Worm (Caenorhabditis elegans) whole organism, L4 larva: ENCODE data around the gene W05H7.1.

Experiments
- D1046.2 ChIP-seq: fragments of 200-800 bp; sonication (Bioruptor generic); IDR thresholded peaks from 2 replicates; pipeline ENCODE4 v1.3.6; 2022; ENCODE audit warnings: missing genetic modification characterization, missing compliant biosample characterization
- F10B5.3 ChIP-seq: sonication (generic microtip); optimal IDR thresholded peaks from 2 replicates; lab custom pipeline; 2016; ENCODE audit warnings: mild to moderate bottlenecking, missing genetic modification characterization, missing compliant biosample characterization
- F44E2.7 ChIP-seq: fragments of 200-800 bp; sonication (Bioruptor generic); IDR thresholded peaks from 2 replicates; pipeline ENCODE4 v2.1.2; 2022; ENCODE audit warnings: missing genetic modification characterization, missing compliant biosample characterization
- F49E8.2 ChIP-seq: sonication (generic microtip); optimal IDR thresholded peaks from 2 replicates; lab custom pipeline; 2016; ENCODE audit warnings: missing compliant biosample characterization, mild to moderate bottlenecking, missing genetic modification characterization, borderline replicate concordance
- T20F7.1 ChIP-seq: fragments of 200-800 bp; sonication (Bioruptor generic); optimal IDR thresholded peaks from 2 replicates; lab custom pipeline; 2018; ENCODE audit warnings: mild to moderate bottlenecking, missing genetic modification characterization, missing compliant biosample characterization
- Y48G9A.11 ChIP-seq: fragments of 200-800 bp; sonication (Bioruptor generic); IDR thresholded peaks from 2 replicates; pipeline ENCODE4 v1.3.6; 2022; ENCODE audit warnings: missing genetic modification reagents, missing genetic modification characterization, missing compliant biosample characterization
- Y5F2A.4 ChIP-seq: fragments of 200-800 bp; sonication (Bioruptor generic); optimal IDR thresholded peaks from 2 replicates; lab custom pipeline; 2018; ENCODE audit warnings: mild to moderate bottlenecking, missing genetic modification characterization, missing compliant biosample characterization
- Y75B8A.6 ChIP-seq: fragments of 200-800 bp; sonication (Bioruptor generic); IDR thresholded peaks from 2 replicates; pipeline ENCODE4 v1.3.6; 2022; ENCODE audit warnings: missing genetic modification reagents, missing genetic modification characterization, missing compliant biosample characterization
- ceh-28 ChIP-seq: fragments of 150-350 bp; optimal IDR thresholded peaks from 2 replicates; lab custom pipeline; 2014; ENCODE audit warnings: missing biosample characterization, missing genetic modification reagents, missing genetic modification characterization
- ceh-62 ChIP-seq: sonication (generic microtip); optimal IDR thresholded peaks from 2 replicates; lab custom pipeline; 2017; ENCODE audit warnings: missing biosample characterization, missing genetic modification characterization
- ceh-82 ChIP-seq: sonication (generic microtip); optimal IDR thresholded peaks from 2 replicates; lab custom pipeline; 2017; ENCODE audit warnings: missing biosample characterization, missing genetic modification characterization
- daf-16 ChIP-seq, 3 experiments: sonication (generic microtip); optimal IDR thresholded peaks; 2 replicates each; lab custom pipeline; 2016 to 2017; ENCODE audit warnings: missing genetic modification characterization in 3 of 3, missing genetic modification reagents in 3 of 3, mild to moderate bottlenecking in 2 of 3, missing compliant biosample characterization in 2 of 3, missing biosample characterization in 1 of 3, moderate library complexity in 1 of 3
- dmd-8 ChIP-seq: fragments of 200-800 bp; sonication (Bioruptor generic); IDR thresholded peaks from 2 replicates; pipeline ENCODE4 v1.3.6; 2022; ENCODE audit warnings: missing genetic modification characterization, missing compliant biosample characterization
- duxl-1 ChIP-seq: sonication (generic microtip); optimal IDR thresholded peaks from 2 replicates; lab custom pipeline; 2016; ENCODE audit warnings: mild to moderate bottlenecking, missing genetic modification characterization, moderate library complexity, missing compliant biosample characterization; ENCODE audit not compliant: poor library complexity
- egl-43 ChIP-seq: fragments of 200-800 bp; sonication (Bioruptor generic); IDR thresholded peaks from 2 replicates; pipeline ENCODE4 v1.3.6; 2022; ENCODE audit warnings: missing genetic modification reagents, missing genetic modification characterization, missing compliant biosample characterization
- fos-1 ChIP-seq: fragments of 150-350 bp; optimal IDR thresholded peaks from 2 replicates; lab custom pipeline; 2014; ENCODE audit warnings: missing biosample characterization, missing genetic modification characterization
- lsy-2 ChIP-seq, 2 experiments: fragments of 150-350 bp in 1 of 2; sonication (generic microtip) in 1 of 2; optimal IDR thresholded peaks; 2 replicates each; lab custom pipeline; 2014 to 2017; ENCODE audit warnings: missing biosample characterization in 2 of 2, missing genetic modification characterization in 2 of 2
- madf-5 ChIP-seq, 2 experiments: fragments of 200-800 bp; sonication (Bioruptor generic); IDR thresholded peaks; 2 replicates each; pipeline ENCODE4 v1.3.6; 2022; ENCODE audit warnings: missing compliant biosample characterization in 2 of 2, missing genetic modification characterization in 2 of 2
- mdl-1 ChIP-seq, 2 experiments: fragments of 150-350 bp in 1 of 2; sonication (generic microtip) in 1 of 2; optimal IDR thresholded peaks; 2 replicates each; lab custom pipeline; 2014 to 2017; ENCODE audit warnings: missing biosample characterization in 2 of 2, missing genetic modification characterization in 2 of 2
- mdt-29 ChIP-seq: fragments of 200-800 bp; sonication (Bioruptor generic); IDR thresholded peaks from 2 replicates; pipeline ENCODE4 v1.3.6; 2022; ENCODE audit warnings: missing genetic modification reagents, missing genetic modification characterization, missing compliant biosample characterization
- mxl-2 ChIP-seq: fragments of 200-800 bp; sonication (Bioruptor generic); conservative IDR thresholded peaks from 2 replicates; pipeline ENCODE4 v1.3.6; 2022; ENCODE audit warnings: missing genetic modification reagents, missing genetic modification characterization, missing compliant biosample characterization
- mxl-3 ChIP-seq: fragments of 200-800 bp; sonication (Bioruptor generic); optimal IDR thresholded peaks from 2 replicates; lab custom pipeline; 2018; ENCODE audit warnings: mild to moderate bottlenecking, missing genetic modification characterization, missing compliant biosample characterization
- nhr-10 ChIP-seq: fragments of 150-350 bp; optimal IDR thresholded peaks from 2 replicates; lab custom pipeline; 2014; ENCODE audit warnings: missing biosample characterization, missing genetic modification characterization
- nhr-102 ChIP-seq: sonication (generic microtip); optimal IDR thresholded peaks from 2 replicates; lab custom pipeline; 2016; ENCODE audit warnings: mild to moderate bottlenecking, missing genetic modification characterization, moderate library complexity, missing compliant biosample characterization
- nhr-77 ChIP-seq: fragments of 150-350 bp; optimal IDR thresholded peaks from 2 replicates; lab custom pipeline; 2014; ENCODE audit warnings: missing biosample characterization, missing genetic modification characterization
- sdz-12 ChIP-seq: fragments of 200-800 bp; sonication (Bioruptor generic); optimal IDR thresholded peaks from 2 replicates; lab custom pipeline; 2018; ENCODE audit warnings: mild to moderate bottlenecking, missing genetic modification characterization, missing compliant biosample characterization
- set-16 ChIP-seq: fragments of 200-800 bp; sonication (Bioruptor generic); IDR thresholded peaks from 2 replicates; pipeline ENCODE4 v1.3.6; 2022; ENCODE audit warnings: missing genetic modification reagents, missing genetic modification characterization, missing compliant biosample characterization
- skn-1 ChIP-seq: fragments of 150-350 bp; optimal IDR thresholded peaks from 2 replicates; lab custom pipeline; 2014; ENCODE audit warnings: missing biosample characterization, missing genetic modification characterization
- spr-3 ChIP-seq: fragments of 200-800 bp; sonication (Bioruptor generic); optimal IDR thresholded peaks from 2 replicates; lab custom pipeline; 2018; ENCODE audit warnings: mild to moderate bottlenecking, missing genetic modification characterization, missing compliant biosample characterization
- unc-130 ChIP-seq: sonication (generic microtip); optimal IDR thresholded peaks from 2 replicates; lab custom pipeline; 2016; ENCODE audit warnings: missing genetic modification reagents, missing genetic modification characterization, missing compliant biosample characterization
- unc-39 ChIP-seq: sonication (generic microtip); optimal IDR thresholded peaks from 2 replicates; lab custom pipeline; 2017; ENCODE audit warnings: missing biosample characterization, missing genetic modification characterization
- unc-62 ChIP-seq, 3 experiments: fragments of 150-350 bp in 1 of 3; sonication (generic microtip); optimal IDR thresholded peaks in 2 of 3; peaks in 1 of 3; 1 replicate in 1 of 3; 2 replicates in 2 of 3; lab custom pipeline; 2014 to 2017; ENCODE audit warnings: missing biosample characterization in 3 of 3, missing genetic modification characterization in 3 of 3, missing genetic modification reagents in 3 of 3, missing genotype in 1 of 3
- vab-7 ChIP-seq: fragments of 200-800 bp; sonication (Bioruptor generic); IDR thresholded peaks from 2 replicates; pipeline ENCODE4 v1.3.6; 2022; ENCODE audit warnings: missing genetic modification reagents, missing genetic modification characterization, missing compliant biosample characterization
- zag-1 ChIP-seq: fragments of 150-350 bp; optimal IDR thresholded peaks from 2 replicates; lab custom pipeline; 2014; ENCODE audit warnings: missing biosample characterization, missing genetic modification characterization
- ztf-11 ChIP-seq: fragments of 150-350 bp; optimal IDR thresholded peaks from 2 replicates; lab custom pipeline; 2014; ENCODE audit warnings: missing biosample characterization, missing genetic modification characterization
- ztf-7 ChIP-seq: fragments of 150-350 bp; optimal IDR thresholded peaks from 2 replicates; lab custom pipeline; 2014; ENCODE audit warnings: missing biosample characterization, missing genetic modification characterization

Gene W05H7.1

DNA sequence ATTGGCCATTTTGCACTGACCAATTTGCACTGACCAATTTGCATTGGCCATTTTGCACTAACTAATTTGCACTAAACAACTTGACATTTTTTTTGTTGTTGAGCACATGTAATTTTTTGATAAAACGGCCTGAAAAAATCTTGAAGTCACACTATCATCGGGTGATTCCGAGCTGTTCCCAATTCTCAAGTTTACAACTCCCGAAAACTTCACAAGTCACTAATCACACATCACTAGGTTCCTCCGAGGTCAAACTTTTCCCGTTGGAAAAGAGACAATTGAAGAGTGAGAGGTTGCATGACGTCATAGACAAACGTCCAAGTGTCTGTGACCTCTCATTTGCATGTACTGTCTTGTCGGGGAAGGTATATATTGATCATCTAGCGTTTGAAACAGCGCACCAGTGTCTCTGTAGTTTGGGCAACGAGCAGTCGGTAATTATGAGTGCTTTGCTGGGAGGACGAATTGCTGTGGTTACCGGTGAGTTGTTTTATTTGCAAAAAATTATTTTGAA is 35.6 kb downstream of the W05H7.1 start, which contains the start of the genes D1005.10 and dhs-25 (continued):
- TF ChIP-seq unc-130: no peak
- TF ChIP-seq spr-3 (GFP tag; lab: Kevin White, UChicago): no peak
- TF ChIP-seq F10B5.3 (tag; lab: Kevin White, UChicago): no peak

DNA sequence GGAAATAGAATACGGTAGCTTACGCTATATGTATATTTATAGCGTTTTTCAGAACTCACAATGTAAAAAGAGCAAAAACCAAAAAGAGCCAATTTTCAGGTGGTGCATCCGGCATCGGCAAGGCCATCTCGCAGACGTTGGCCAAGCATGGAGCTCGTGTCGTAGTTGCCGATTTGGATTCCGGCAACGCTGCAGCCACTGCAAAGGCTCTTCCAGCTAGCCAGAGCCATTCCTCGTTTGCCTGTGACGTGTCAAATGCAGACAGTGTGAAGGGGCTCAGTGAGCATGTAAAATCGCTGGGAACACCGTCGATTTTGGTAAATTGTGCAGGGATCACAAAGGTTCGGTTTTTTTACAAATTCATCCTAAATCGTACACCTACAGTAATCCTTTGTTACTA is 36.5 kb downstream of the W05H7.1 start:
- TF ChIP-seq set-16 (GFP tag; lab: Robert Waterston, UW): peak; percentile 53; the same call in 1 of the 2 replicates
- TF ChIP-seq egl-43 (GFP tag; lab: Robert Waterston, UW): 0 out of 2 replicates have a peak, but pooled peaks have one; percentile 16
- 0 out of 2 replicates have a peak, but pooled peaks have one; percentile 59 for TF ChIP-seq Y75B8A.6 (GFP tag; lab: Robert Waterston, UW)
- no peak for TF ChIP-seq mxl-3 (GFP tag; lab: Kevin White, UChicago)
- TF ChIP-seq ceh-82 (tag; lab: Kevin White, UChicago): no peak
- TF ChIP-seq mdt-29 (GFP tag; lab: Robert Waterston, UW): 0 out of 2 replicates have a peak, but pooled peaks have one; percentile 15
- TF ChIP-seq ceh-62 (tag; lab: Kevin White, UChicago): no peak
- 0 out of 2 replicates have a peak, but pooled peaks have one; percentile 12 for TF ChIP-seq Y48G9A.11
- TF ChIP-seq D1046.2 (GFP tag; lab: Robert Waterston, UW): 0 out of 2 replicates have a peak, but pooled peaks have one; percentile 20
- TF ChIP-seq, all 104 proteins: peak for 6

DNA sequence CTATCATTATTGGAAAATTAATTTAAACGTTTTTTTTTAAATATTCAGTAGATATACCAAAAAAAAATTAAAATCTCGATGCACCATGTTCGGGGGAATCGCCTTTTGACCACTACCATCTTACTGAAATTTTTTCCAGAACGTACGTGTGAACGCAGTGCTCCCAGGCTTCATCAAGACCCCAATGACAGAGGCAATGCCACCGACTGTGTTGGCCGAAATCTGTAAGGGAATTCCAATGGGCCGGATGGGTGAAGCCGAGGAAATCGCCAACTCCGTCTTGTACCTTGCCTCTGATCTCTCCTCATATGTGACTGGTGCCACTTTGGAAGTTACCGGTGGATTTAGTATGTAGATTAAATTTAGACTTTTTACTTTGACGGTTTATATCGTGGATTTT is 38.2 kb downstream of the W05H7.1 start:
- TF ChIP-seq D1046.2 (GFP tag; lab: Robert Waterston, UW) (0 out of 2 replicates have a peak, but pooled peaks have one; percentile 19), sdz-12 (GFP tag; lab: Kevin White, UChicago) (peak; percentile 19), nhr-10 (tag; lab: Kevin White, UChicago) (no peak), nhr-77 (tag; lab: Kevin White, UChicago) (no peak), Y5F2A.4 (GFP tag; lab: Kevin White, UChicago) (no peak), Y75B8A.6 (GFP tag; lab: Robert Waterston, UW) (0 out of 2 replicates have a peak, but pooled peaks have one; percentile 25), F10B5.3 (tag; lab: Kevin White, UChicago) (no peak), dmd-8 (GFP tag; lab: Robert Waterston, UW) (no peak), vab-7 (GFP tag; lab: Robert Waterston, UW) (peak; percentile 22; the same call in 1 of the 2 replicates)

DNA sequence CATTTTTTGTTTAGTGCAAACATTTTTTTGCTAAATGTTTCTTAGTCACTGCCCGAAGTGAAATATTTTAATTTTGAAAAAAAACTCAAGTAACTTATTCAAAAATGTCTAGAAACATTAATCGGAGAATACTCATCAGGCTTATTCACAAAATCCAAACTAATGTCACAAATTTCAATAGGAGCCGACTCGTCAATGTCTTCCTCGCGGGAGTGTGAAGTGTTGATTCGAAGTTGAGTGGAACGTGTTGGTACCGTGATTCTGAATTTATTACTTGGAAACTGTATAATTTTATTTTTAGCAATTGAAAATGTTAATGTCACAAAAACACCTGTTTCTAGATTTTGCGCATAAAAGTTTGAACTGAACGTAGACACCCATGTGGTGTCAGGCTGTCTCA is 39.0 kb downstream of the W05H7.1 start:
- TF ChIP-seq zag-1 (no peak), F49E8.2 (no peak), dmd-8 (GFP tag; lab: Robert Waterston, UW) (no peak), fos-1 (tag; lab: Kevin White, UChicago) (no peak), lsy-2 (tag; optimal IDR thresholded peaks at IDR 0.05; lab: Kevin White, UChicago) (no peak), mdl-1 (tag; optimal IDR thresholded peaks at IDR 0.05; lab: Kevin White, UChicago) (no peak), unc-39 (tag; lab: Kevin White, UChicago) (no peak), ceh-28 (tag; lab: Kevin White, UChicago) (no peak), T20F7.1 (GFP tag; lab: Kevin White, UChicago) (no peak), skn-1 (tag; lab: Kevin White, UChicago) (no peak), ztf-7 (tag; lab: Kevin White, UChicago) (no peak), daf-16 (GFP tag; optimal IDR thresholded peaks at IDR 0.05; lab: Kevin White, UChicago) (peak in 1 of 2 experiments; percentile 29), daf-16 (tag; optimal IDR thresholded peaks at IDR 0.05; lab: Kevin White, UChicago) (no peak), mxl-2 (GFP tag; lab: Robert Waterston, UW) (no peak), madf-5 (GFP tag; IDR thresholded peaks at IDR 0.05; lab: Robert Waterston, UW) (no peak), Y48G9A.11 (no peak), unc-62 (GFP tag; optimal IDR thresholded peaks at IDR 0.05 in 1 of 2; lab: Kevin White, UChicago) (peak in 1 of 2 experiments; percentile 30), unc-62 (tag; optimal IDR thresholded peaks at IDR 0.05; lab: Kevin White, UChicago) (no peak), set-16 (GFP tag; lab: Robert Waterston, UW) (no peak), nhr-102 (tag; lab: Kevin White, UChicago) (no peak), D1046.2 (GFP tag; lab: Robert Waterston, UW) (no peak), F44E2.7 (no peak), duxl-1 (peak; percentile 61), ztf-11 (no peak)
